Fruit fly (Drosophila melanogaster): ENCODE results near the gene RpS3A.
A peak's percentile ranks its signal among the peaks of the same experiment; 100 is the strongest.

RpS3A gene

dm6 chr4:44780-45179 is 22.2 kb downstream of the RpS3A start (continued):
- peak; percentile 65 for TF ChIP-seq row (GFP tag; IDR thresholded peaks at IDR 0.05)
- peak; percentile 60; the same call in 1 of the 3 replicates for TF ChIP-seq CG2199 (GFP tag; IDR thresholded peaks at IDR 0.05)
- TF ChIP-seq CG8089 (GFP tag; optimal IDR thresholded peaks at IDR 0.05) = peak; percentile 55
- TF ChIP-seq CG30020 (tag; optimal IDR thresholded peaks at IDR 0.05) = peak; percentile 95
- peak; percentile 43 for TF ChIP-seq Scr (GFP tag; IDR thresholded peaks at IDR 0.05; ENCODE audit: partially characterized antibody)
- TF ChIP-seq insv (GFP tag; optimal IDR thresholded peaks at IDR 0.05) = no peak
- peak; percentile 13 for TF ChIP-seq sug (tag; optimal IDR thresholded peaks at IDR 0.05)
- TF ChIP-seq BEAF-32 (GFP tag; optimal IDR thresholded peaks at IDR 0.05) = peak; percentile 56
- TF ChIP-seq CG16813 (GFP tag; IDR thresholded peaks at IDR 0.05; ENCODE audit: partially characterized antibody) = 0 out of 3 replicates have a peak, but pooled peaks have one; percentile 27
- no peak for TF ChIP-seq CG2202 (tag; optimal IDR thresholded peaks at IDR 0.05)

dm6 chr4:43936-44260 is 23.1 kb downstream of the RpS3A start:
- TF ChIP-seq sens (GFP tag) (peak; percentile 25), Sry-δ (GFP tag; optimal IDR thresholded peaks at IDR 0.05) (peak; percentile 13), HLHmδ (GFP tag; optimal IDR thresholded peaks at IDR 0.05) (no peak), CG30020 (tag; optimal IDR thresholded peaks at IDR 0.05) (peak; percentile 85), CG14014 (GFP tag; IDR thresholded peaks at IDR 0.05) (0 out of 2 replicates have a peak, but pooled peaks have one; percentile 2), Hand (GFP tag; optimal IDR thresholded peaks at IDR 0.05) (no peak), cad (GFP tag; optimal IDR thresholded peaks at IDR 0.05) (no peak), CG11723 (GFP tag; optimal IDR thresholded peaks at IDR 0.05) (peak; percentile 67)

dm6 chr4:43179-43935 is 23.6 kb downstream of the RpS3A start, which contains the start of gene PlexB:
PlexB (minus strand) TSS chr4:43778.
- peak; percentile 95 for TF ChIP-seq CG6791 (GFP tag; IDR thresholded peaks at IDR 0.05; ENCODE audit: partially characterized antibody)
- TF ChIP-seq Bgb (GFP tag; IDR thresholded peaks at IDR 0.05; ENCODE audit: partially characterized antibody) = peak; percentile 94
- TF ChIP-seq otp (GFP tag; IDR thresholded peaks at IDR 0.05) = no peak
- peak; percentile 33; the same call in 1 of the 3 replicates for TF ChIP-seq zfh1 (GFP tag; IDR thresholded peaks at IDR 0.05)
- TF ChIP-seq CG4617 (GFP tag; optimal IDR thresholded peaks at IDR 0.05; ENCODE audit: borderline replicate concordance) = peak; percentile 87
- no peak for TF ChIP-seq ind (GFP tag; optimal IDR thresholded peaks at IDR 0.05)
- peak; percentile 66 for TF ChIP-seq CG8089 (GFP tag; optimal IDR thresholded peaks at IDR 0.05)
- peak; percentile 51 for TF ChIP-seq CG33213 (GFP tag; optimal IDR thresholded peaks at IDR 0.05)
- peak; percentile 73 for TF ChIP-seq CG8290 (GFP tag; optimal IDR thresholded peaks at IDR 0.05)
- TF ChIP-seq CG8290 (tag; optimal IDR thresholded peaks at IDR 0.05) = peak; percentile 50 to 87
- peak; percentile 98 for TF ChIP-seq CG1603 (tag; optimal IDR thresholded peaks at IDR 0.05)
- TF ChIP-seq Sin3A (optimal IDR thresholded peaks at IDR 0.05) = peak; percentile 5
- peak; percentile 93 for TF ChIP-seq BEAF-32 (GFP tag; optimal IDR thresholded peaks at IDR 0.05)
- TF ChIP-seq lilli (GFP tag; optimal IDR thresholded peaks at IDR 0.05) = peak; percentile 1
- peak; percentile 74 for TF ChIP-seq tna (GFP tag; IDR thresholded peaks at IDR 0.05; ENCODE audit: partially characterized antibody)
- TF ChIP-seq zf30C (GFP tag; optimal IDR thresholded peaks at IDR 0.05) = no peak
- TF ChIP-seq CG7271 (tag; optimal IDR thresholded peaks at IDR 0.05) = peak; percentile 20
- peak; percentile 21 for TF ChIP-seq Myb (GFP tag; optimal IDR thresholded peaks at IDR 0.05)
- peak; percentile 37 for TF ChIP-seq bcd (GFP tag; optimal IDR thresholded peaks at IDR 0.05)
- peak; percentile 19 for TF ChIP-seq fd102C (GFP tag; optimal IDR thresholded peaks at IDR 0.05)
- TF ChIP-seq eve (GFP tag; optimal IDR thresholded peaks at IDR 0.05) = peak in 1 of 2 experiments; percentile 54
- no peak for TF ChIP-seq CG4328 (GFP tag; optimal IDR thresholded peaks at IDR 0.05)
- peak; percentile 49 for TF ChIP-seq zfh2 (GFP tag; optimal IDR thresholded peaks at IDR 0.05)
- TF ChIP-seq CG9437 (GFP tag; optimal IDR thresholded peaks at IDR 0.05) = no peak
- TF ChIP-seq kay (GFP tag; optimal IDR thresholded peaks at IDR 0.05) = no peak
- TF ChIP-seq wek (GFP tag; optimal IDR thresholded peaks at IDR 0.05) = peak; percentile 54
- peak; percentile 100 for TF ChIP-seq CG1024 (GFP tag; IDR thresholded peaks at IDR 0.05)
- TF ChIP-seq Lhr (GFP tag; optimal IDR thresholded peaks at IDR 0.05) = peak; percentile 63
- peak; percentile 30 for TF ChIP-seq mam (GFP tag; optimal IDR thresholded peaks at IDR 0.05)
- TF ChIP-seq p53 (GFP tag; optimal IDR thresholded peaks at IDR 0.05) = peak; percentile 22
- no peak for TF ChIP-seq CG32532 (GFP tag; IDR thresholded peaks at IDR 0.05)
- peak; percentile 97 for TF ChIP-seq CG11723 (GFP tag; optimal IDR thresholded peaks at IDR 0.05)
- TF ChIP-seq Sox100B (GFP tag; optimal IDR thresholded peaks at IDR 0.05) = peak; percentile 29

All from whole organism, embryonic.